Fruit fly (Drosophila melanogaster) whole organism, embryonic: ENCODE data around the gene CG31178.

Experiments
- B-H2 ChIP-seq: fragments of 200-800 bp; sonication (Bioruptor generic); optimal IDR thresholded peaks from 2 replicates; lab custom pipeline; 2018; ENCODE audit warnings: missing biosample characterization, mild to moderate bottlenecking, missing genetic modification characterization
- CG10267 ChIP-seq: fragments of 200-800 bp; sonication (Bioruptor generic); optimal IDR thresholded peaks from 2 replicates; lab custom pipeline; 2018; ENCODE audit warnings: missing biosample characterization, mild to moderate bottlenecking, missing genetic modification characterization, moderate library complexity
- CG10366 ChIP-seq: fragments of 200-800 bp; sonication (Bioruptor generic); IDR thresholded peaks from 2 replicates; pipeline ENCODE4 v1.3.6; 2022; ENCODE audit warnings: missing biosample characterization, missing genetic modification characterization
- CG13894 ChIP-seq: fragments of 200-800 bp; sonication (Bioruptor generic); optimal IDR thresholded peaks from 3 replicates; lab custom pipeline; 2018; ENCODE audit warnings: missing biosample characterization, mild to moderate bottlenecking, missing genetic modification characterization, moderate library complexity
- CG14860 ChIP-seq: fragments of 200-800 bp; sonication (Bioruptor generic); IDR thresholded peaks from 3 replicates; pipeline ENCODE4 v1.3.6; 2022; ENCODE audit warnings: missing biosample characterization, missing genetic modification characterization; ENCODE audit not compliant: partially characterized antibody
- CG1602 ChIP-seq: fragments of 200-800 bp; sonication (Bioruptor generic); optimal IDR thresholded peaks from 3 replicates; lab custom pipeline; 2016; ENCODE audit warnings: missing biosample characterization, missing genetic modification characterization
- CG16779 ChIP-seq: fragments of 200-800 bp; sonication (Bioruptor generic); IDR thresholded peaks from 2 replicates; pipeline ENCODE4 v1.3.6; 2022; ENCODE audit warnings: missing biosample characterization, missing genetic modification characterization
- CG17328 ChIP-seq: fragments of 200-800 bp; sonication (Bioruptor generic); IDR thresholded peaks from 2 replicates; pipeline ENCODE4 v1.3.6; 2022; ENCODE audit warnings: missing biosample characterization, missing genetic modification characterization
- CG2116 ChIP-seq: fragments of 200-800 bp; sonication (Bioruptor generic); optimal IDR thresholded peaks from 3 replicates; lab custom pipeline; 2018; ENCODE audit warnings: missing biosample characterization, mild to moderate bottlenecking, missing genetic modification characterization
- CG4360 ChIP-seq: fragments of 200-800 bp; sonication (Bioruptor generic); IDR thresholded peaks from 2 replicates; pipeline ENCODE4 v1.3.6; 2022; ENCODE audit warnings: missing biosample characterization, missing genetic modification characterization
- CG4820 ChIP-seq: fragments of 200-800 bp; sonication (Bioruptor generic); optimal IDR thresholded peaks from 3 replicates; lab custom pipeline; 2016; ENCODE audit warnings: missing biosample characterization, missing genetic modification characterization
- CG6813 ChIP-seq: fragments of 200-800 bp; sonication (Bioruptor generic); optimal IDR thresholded peaks from 2 replicates; lab custom pipeline; 2017; ENCODE audit warnings: missing biosample characterization, missing genetic modification characterization, mild to moderate bottlenecking, moderate library complexity, missing genetic modification reagents
- CG6854 ChIP-seq: fragments of 200-800 bp; sonication (Bioruptor generic); optimal IDR thresholded peaks from 3 replicates; lab custom pipeline; 2017; ENCODE audit warnings: missing biosample characterization, mild to moderate bottlenecking, missing genetic modification characterization
- CG7271 ChIP-seq: fragments of 200-800 bp; sonication (Bioruptor generic); optimal IDR thresholded peaks from 2 replicates; lab custom pipeline; 2018; ENCODE audit warnings: missing biosample characterization, mild to moderate bottlenecking, missing genetic modification characterization, moderate library complexity
- CG8089 ChIP-seq: fragments of 200-800 bp; sonication (Bioruptor generic); optimal IDR thresholded peaks from 3 replicates; lab custom pipeline; 2016; ENCODE audit warnings: missing biosample characterization, missing genetic modification characterization
- CG8924 ChIP-seq: fragments of 200-800 bp; optimal IDR thresholded peaks from 3 replicates; lab custom pipeline; 2019; ENCODE audit warnings: missing biosample characterization, mild to moderate bottlenecking, missing genetic modification characterization, moderate library complexity
- CG9437 ChIP-seq: fragments of 200-800 bp; sonication (Bioruptor generic); optimal IDR thresholded peaks from 2 replicates; lab custom pipeline; 2018; ENCODE audit warnings: missing biosample characterization, mild to moderate bottlenecking, missing genetic modification characterization
- CoRest ChIP-seq: fragments of 200-800 bp; sonication (Bioruptor generic); optimal IDR thresholded peaks from 3 replicates; lab custom pipeline; 2018; ENCODE audit warnings: missing biosample characterization, mild to moderate bottlenecking, missing genetic modification characterization, moderate library complexity
- D ChIP-seq, 2 experiments: fragments of 200-800 bp in 1 of 2; fragments of >200 bp in 1 of 2; sonication (Bioruptor generic) in 1 of 2; optimal IDR thresholded peaks; 2 replicates in 1 of 2; 3 replicates in 1 of 2; lab custom pipeline; 2017; ENCODE audit warnings: mild to moderate bottlenecking in 1 of 2, missing biosample characterization in 1 of 2, missing genetic modification characterization in 1 of 2, missing genetic modification reagents in 1 of 2
- Dek ChIP-seq: fragments of 200-800 bp; sonication (Bioruptor generic); optimal IDR thresholded peaks from 3 replicates; lab custom pipeline; 2019; ENCODE audit warnings: missing biosample characterization, mild to moderate bottlenecking, missing genetic modification characterization, moderate library complexity
- Dref ChIP-seq: fragments of 200-800 bp; sonication (Bioruptor generic); IDR thresholded peaks from 2 replicates; pipeline ENCODE4 v1.3.6; 2022; ENCODE audit warnings: missing biosample characterization, missing genetic modification characterization
- Drgx ChIP-seq: fragments of 200-800 bp; sonication (Bioruptor generic); IDR thresholded peaks from 2 replicates; pipeline ENCODE4 v1.3.6; 2022; ENCODE audit warnings: missing biosample characterization, missing genetic modification characterization
- E2f1 ChIP-seq: fragments of 200-800 bp; sonication (Bioruptor generic); IDR thresholded peaks from 2 replicates; pipeline ENCODE4 v1.3.6; 2022; ENCODE audit warnings: missing biosample characterization, missing genetic modification characterization
- Elba2 ChIP-seq: fragments of 200-800 bp; sonication (Bioruptor generic); optimal IDR thresholded peaks from 3 replicates; lab custom pipeline; 2016; ENCODE audit warnings: missing biosample characterization, missing genetic modification characterization
- Fer1 ChIP-seq: fragments of 200-800 bp; sonication (Bioruptor generic); optimal IDR thresholded peaks from 2 replicates; lab custom pipeline; 2017; ENCODE audit warnings: missing biosample characterization, mild to moderate bottlenecking, missing genetic modification characterization
- Fer3 ChIP-seq: fragments of 200-800 bp; sonication (Bioruptor generic); optimal IDR thresholded peaks from 2 replicates; lab custom pipeline; 2018; ENCODE audit warnings: missing biosample characterization, mild to moderate bottlenecking, missing genetic modification characterization, moderate library complexity
- HmgD ChIP-seq: fragments of 200-800 bp; sonication (Bioruptor generic); optimal IDR thresholded peaks from 3 replicates; lab custom pipeline; 2016; ENCODE audit warnings: missing biosample characterization, missing genetic modification characterization
- Hr51 ChIP-seq, 2 experiments: fragments of 200-800 bp; sonication (Bioruptor generic); optimal IDR thresholded peaks; 2 replicates in 1 of 2; 3 replicates in 1 of 2; lab custom pipeline; 2016 to 2018; ENCODE audit warnings: missing biosample characterization in 2 of 2, missing genetic modification characterization in 2 of 2, mild to moderate bottlenecking in 1 of 2, moderate library complexity in 1 of 2
- Hsf ChIP-seq: fragments of 200-800 bp; sonication (Bioruptor generic); optimal IDR thresholded peaks from 3 replicates; lab custom pipeline; 2016; ENCODE audit warnings: missing biosample characterization, missing genetic modification characterization
- MTF-1 ChIP-seq: fragments of 200-800 bp; sonication (Bioruptor generic); optimal IDR thresholded peaks from 2 replicates; lab custom pipeline; 2018; ENCODE audit warnings: missing biosample characterization, mild to moderate bottlenecking, missing genetic modification characterization, borderline replicate concordance
- Poxn ChIP-seq: fragments of 200-800 bp; sonication (Bioruptor generic); IDR thresholded peaks from 2 replicates; pipeline ENCODE4 v1.3.6; 2022; ENCODE audit warnings: missing biosample characterization, missing genetic modification characterization
- Sry-δ ChIP-seq: fragments of 200-800 bp; sonication (Bioruptor generic); optimal IDR thresholded peaks from 2 replicates; lab custom pipeline; 2016; ENCODE audit warnings: missing biosample characterization, missing genetic modification characterization
- Usf ChIP-seq: fragments of 200-800 bp; sonication (Bioruptor generic); optimal IDR thresholded peaks from 2 replicates; lab custom pipeline; 2017; ENCODE audit warnings: missing genotype, missing biosample characterization, missing genetic modification characterization
- bcd ChIP-seq: fragments of 200-800 bp; sonication (Bioruptor generic); optimal IDR thresholded peaks from 2 replicates; lab custom pipeline; 2017; ENCODE audit warnings: missing biosample characterization, mild to moderate bottlenecking, missing genetic modification characterization
- br ChIP-seq: fragments of >200 bp; optimal IDR thresholded peaks from 2 replicates; lab custom pipeline; 2017
- cwo ChIP-seq: fragments of 200-800 bp; sonication (Bioruptor generic); optimal IDR thresholded peaks from 3 replicates; lab custom pipeline; 2017; ENCODE audit warnings: missing biosample characterization, missing genetic modification characterization, mild to moderate bottlenecking, moderate library complexity, missing genetic modification reagents
- disco-r ChIP-seq: fragments of 200-800 bp; sonication (Bioruptor generic); optimal IDR thresholded peaks from 2 replicates; lab custom pipeline; 2016; ENCODE audit warnings: missing biosample characterization, missing genetic modification characterization
- eyg ChIP-seq: fragments of 200-800 bp; sonication (Bioruptor generic); optimal IDR thresholded peaks from 3 replicates; lab custom pipeline; 2016; ENCODE audit warnings: missing biosample characterization, missing genetic modification characterization
- gem ChIP-seq: fragments of 200-800 bp; sonication (Bioruptor generic); optimal IDR thresholded peaks from 2 replicates; lab custom pipeline; 2019; ENCODE audit warnings: missing biosample characterization, mild to moderate bottlenecking, missing genetic modification characterization, moderate library complexity
- pzg ChIP-seq: fragments of 200-800 bp; sonication (Bioruptor generic); optimal IDR thresholded peaks from 3 replicates; lab custom pipeline; 2018; ENCODE audit warnings: missing biosample characterization, mild to moderate bottlenecking, missing genetic modification characterization, moderate library complexity
- sc ChIP-seq, 3 experiments: fragments of >200 bp in 2 of 3; fragments of 200-800 bp in 1 of 3; sonication (Bioruptor generic) in 1 of 3; optimal IDR thresholded peaks; 2 replicates in 2 of 3; 3 replicates in 1 of 3; lab custom pipeline; 2017; ENCODE audit warnings: mild to moderate bottlenecking in 1 of 3, missing biosample characterization in 1 of 3, missing genetic modification characterization in 1 of 3, missing genetic modification reagents in 1 of 3
- scrt ChIP-seq: fragments of 200-800 bp; sonication (Bioruptor generic); optimal IDR thresholded peaks from 2 replicates; lab custom pipeline; 2018; ENCODE audit warnings: missing biosample characterization, mild to moderate bottlenecking, missing genetic modification characterization, moderate library complexity
- slbo ChIP-seq: fragments of 200-800 bp; sonication (Bioruptor generic); IDR thresholded peaks from 2 replicates; pipeline ENCODE4 v1.3.6; 2022; ENCODE audit warnings: missing biosample characterization, missing genetic modification characterization
- sr ChIP-seq: fragments of 200-800 bp; sonication (Bioruptor generic); IDR thresholded peaks from 3 replicates; pipeline ENCODE4 v1.3.6; 2022; ENCODE audit warnings: missing biosample characterization, missing genetic modification characterization
- tgo ChIP-seq: fragments of 200-800 bp; sonication (Bioruptor generic); IDR thresholded peaks from 3 replicates; pipeline ENCODE4 v1.3.6; 2022; ENCODE audit warnings: missing biosample characterization, missing genetic modification characterization
- unc-4 ChIP-seq: fragments of 200-800 bp; sonication (Bioruptor generic); IDR thresholded peaks from 2 replicates; pipeline ENCODE4 v1.3.6; 2022; ENCODE audit warnings: missing biosample characterization, missing genetic modification characterization; ENCODE audit not compliant: partially characterized antibody
- usp ChIP-seq: fragments of >200 bp; optimal IDR thresholded peaks from 2 replicates; lab custom pipeline; 2017; ENCODE audit warnings: missing biosample characterization, missing genetic modification characterization
- vnd ChIP-seq: fragments of 200-800 bp; sonication (Bioruptor generic); IDR thresholded peaks from 3 replicates; pipeline ENCODE4 v1.3.6; 2022; ENCODE audit warnings: missing biosample characterization, missing genetic modification characterization; ENCODE audit not compliant: partially characterized antibody
- wdn ChIP-seq: fragments of 200-800 bp; sonication (Bioruptor generic); IDR thresholded peaks from 2 replicates; pipeline ENCODE4 v1.3.6; 2022; ENCODE audit warnings: missing biosample characterization, missing genetic modification characterization

Gene CG31178

DNA sequence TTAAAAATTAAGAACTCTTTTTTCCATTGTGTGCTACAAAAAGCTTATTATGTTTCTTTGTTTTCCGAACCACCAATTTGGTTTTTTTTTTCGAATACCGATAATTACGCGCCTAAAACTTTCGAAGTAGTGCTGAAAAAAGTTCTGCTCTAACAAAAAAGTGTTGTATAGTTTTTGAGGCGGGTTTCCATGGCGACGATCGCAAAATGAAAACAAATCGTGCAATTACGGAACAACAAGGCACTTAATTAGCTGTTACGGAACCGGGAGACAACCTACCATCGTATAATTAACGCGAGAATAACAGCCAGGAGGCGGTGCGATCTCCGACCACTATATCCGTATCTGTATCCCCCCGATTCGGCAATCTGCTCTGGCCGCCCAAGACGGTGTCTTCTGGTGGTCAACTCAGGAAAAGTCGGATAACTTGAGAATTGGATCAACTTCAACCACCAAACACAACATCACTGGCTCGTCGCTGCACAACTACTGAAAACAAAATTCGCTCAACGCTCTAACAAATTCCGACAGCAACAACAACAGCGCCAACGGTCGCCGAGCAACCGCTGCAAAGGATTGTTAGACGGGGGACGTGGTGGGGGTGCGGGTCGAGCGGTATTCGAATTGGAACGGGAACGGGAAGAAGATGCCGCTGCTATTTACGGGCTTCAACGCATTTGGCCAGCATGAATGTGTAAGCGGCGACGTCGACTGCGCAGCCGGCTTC is 13.5 kb downstream of the CG31178 start, which contains the start of the genes CG6678 and dnd:
Gene CG6678, plus strand, starts transcription at position 169 of the 727 bp plus-strand sequence.
Gene dnd, minus strand, starts transcription at position 495 of the 727 bp plus-strand sequence.
- TF ChIP-seq Dek, result no peak
- TF ChIP-seq CG8924 (tag; lab: Kevin White, UChicago), result no peak
- TF ChIP-seq eyg, result no peak
- no peak for TF ChIP-seq CG17328 (GFP tag; lab: Robert Waterston, UW)
- TF ChIP-seq CG10267, result peak; percentile 68
- no peak for TF ChIP-seq HmgD (GFP tag; lab: Kevin White, UChicago)
- TF ChIP-seq usp (GFP tag; lab: Kevin White, UChicago), result no peak
- no peak for TF ChIP-seq Usf (GFP tag; lab: Kevin White, UChicago)
- no peak for TF ChIP-seq Fer1
- no peak for TF ChIP-seq slbo (GFP tag; lab: Robert Waterston, UW)
- TF ChIP-seq cwo (GFP tag; lab: Kevin White, UChicago), result no peak
- no peak for TF ChIP-seq Poxn
- peak; percentile 10 for TF ChIP-seq CG9437 (GFP tag; lab: Kevin White, UChicago)
- TF ChIP-seq vnd (GFP tag; lab: Robert Waterston, UW), result no peak
- no peak for TF ChIP-seq CG6813
- peak; percentile 88 for TF ChIP-seq CG2116 (GFP tag; lab: Kevin White, UChicago)
- no peak for TF ChIP-seq sc (optimal IDR thresholded peaks at IDR 0.05; lab: Kevin White, UChicago)
- no peak for TF ChIP-seq sc (GFP tag; optimal IDR thresholded peaks at IDR 0.05; lab: Kevin White, UChicago)
- no peak for TF ChIP-seq Elba2 (GFP tag; lab: Kevin White, UChicago)
- no peak for TF ChIP-seq CoRest
- no peak for TF ChIP-seq Hr51 (GFP tag; optimal IDR thresholded peaks at IDR 0.05; lab: Kevin White, UChicago)
- 0 out of 3 replicates have a peak, but pooled peaks have one; percentile 3 for TF ChIP-seq sr (GFP tag; lab: Robert Waterston, UW)
- TF ChIP-seq CG4820 (GFP tag; lab: Kevin White, UChicago), result no peak
- peak; percentile 60 for TF ChIP-seq Dref
- no peak for TF ChIP-seq MTF-1 (GFP tag; lab: Kevin White, UChicago)
- no peak for TF ChIP-seq CG13894 (tag; lab: Kevin White, UChicago)
- TF ChIP-seq CG4360, result peak; percentile 82
- TF ChIP-seq B-H2 (GFP tag; lab: Kevin White, UChicago), result no peak
- TF ChIP-seq CG6854 (GFP tag; lab: Kevin White, UChicago), result no peak
- TF ChIP-seq CG1602 (GFP tag; lab: Kevin White, UChicago), result no peak
- no peak for TF ChIP-seq br (lab: Kevin White, UChicago)
- TF ChIP-seq E2f1, result no peak
- TF ChIP-seq Fer3, result no peak
- TF ChIP-seq disco-r, result no peak
- TF ChIP-seq CG7271 (tag; lab: Kevin White, UChicago), result no peak
- TF ChIP-seq Sry-δ (GFP tag; lab: Kevin White, UChicago), result peak; percentile 72
- TF ChIP-seq bcd, result no peak
- TF ChIP-seq Drgx (GFP tag; lab: Robert Waterston, UW), result no peak
- TF ChIP-seq Hsf (GFP tag; lab: Kevin White, UChicago), result no peak
- no peak for TF ChIP-seq gem
- no peak for TF ChIP-seq CG16779 (GFP tag; lab: Robert Waterston, UW)
- TF ChIP-seq wdn (GFP tag; lab: Robert Waterston, UW), result no peak
- no peak for TF ChIP-seq CG8089
- no peak for TF ChIP-seq D (optimal IDR thresholded peaks at IDR 0.05; lab: Kevin White, UChicago)
- TF ChIP-seq D (GFP tag; optimal IDR thresholded peaks at IDR 0.05; lab: Kevin White, UChicago), result no peak
- no peak for TF ChIP-seq scrt (GFP tag; lab: Kevin White, UChicago)
- peak; percentile 35 for TF ChIP-seq pzg (GFP tag; lab: Kevin White, UChicago)
- no peak for TF ChIP-seq CG14860 (GFP tag; lab: Robert Waterston, UW)
- no peak for TF ChIP-seq unc-4 (GFP tag; lab: Robert Waterston, UW)
- no peak for TF ChIP-seq CG10366 (GFP tag; lab: Robert Waterston, UW)
- no peak for TF ChIP-seq tgo
